Worm (Caenorhabditis elegans): ENCODE measurements around the gene C36A4.10.

The C36A4.10 gene

ce11 chrIII:3797180-3798026, 33.9 kb downstream of the C36A4.10 start (continued):
- no peak for TF ChIP-seq Y48G9A.11 (GFP tag; IDR thresholded peaks at IDR 0.05)
- TF ChIP-seq madf-5 (GFP tag; IDR thresholded peaks at IDR 0.05), result no peak
- TF ChIP-seq unc-62 (GFP tag; optimal IDR thresholded peaks at IDR 0.05 in 1 of 2), result peak in 1 of 2 experiments; percentile 95
- no peak for TF ChIP-seq unc-62 (tag; optimal IDR thresholded peaks at IDR 0.05)
- TF ChIP-seq vab-7 (GFP tag; IDR thresholded peaks at IDR 0.05), result no peak
- TF ChIP-seq snpc-1.2 (GFP tag; IDR thresholded peaks at IDR 0.05), result no peak
- TF ChIP-seq Y5F2A.4 (GFP tag; optimal IDR thresholded peaks at IDR 0.05), result no peak

ce11 chrIII:3795933-3796332, 35.3 kb downstream of the C36A4.10 start:
- peak; percentile 21 for TF ChIP-seq aha-1 (tag)
- TF ChIP-seq lin-1 (GFP tag; IDR thresholded peaks at IDR 0.05), result no peak
- peak in 1 of 2 experiments; percentile 34 for TF ChIP-seq unc-62 (GFP tag; optimal IDR thresholded peaks at IDR 0.05 in 1 of 2)
- TF ChIP-seq unc-62 (tag; optimal IDR thresholded peaks at IDR 0.05), result no peak

- peak; percentile 40 for TF ChIP-seq dpl-1 (GFP tag; optimal IDR thresholded peaks at IDR 0.05)
- TF ChIP-seq lim-7 (GFP tag; IDR thresholded peaks at IDR 0.05), result 0 out of 2 replicates have a peak, but pooled peaks have one; percentile 31
- peak; percentile 1 for TF ChIP-seq mep-1 (tag; optimal IDR thresholded peaks at IDR 0.05)
- TF ChIP-seq aha-1 (tag), result peak; percentile 49
- no peak for TF ChIP-seq nhr-102 (tag; optimal IDR thresholded peaks at IDR 0.05)
Observed at ce11 chrIII:3790855-3791254, 40.4 kb downstream of the C36A4.10 start.

ce11 chrIII:3789688-3790371, 41.5 kb downstream of the C36A4.10 start:
- TF ChIP-seq ama-1 (optimal IDR thresholded peaks at IDR 0.05), result peak; percentile 54
- no peak for TF ChIP-seq ZK546.5 (tag; optimal IDR thresholded peaks at IDR 0.05)
- no peak for TF ChIP-seq snpc-4 (tag; optimal IDR thresholded peaks at IDR 0.05)
- TF ChIP-seq daf-16 (GFP tag; optimal IDR thresholded peaks at IDR 0.05), result no peak
- TF ChIP-seq daf-16 (tag; optimal IDR thresholded peaks at IDR 0.05), result no peak
- TF ChIP-seq sdz-12 (GFP tag; optimal IDR thresholded peaks at IDR 0.05), result peak; percentile 34
- no peak for TF ChIP-seq F37D6.2 (tag; optimal IDR thresholded peaks at IDR 0.05)
- no peak for TF ChIP-seq ztf-11 (tag; optimal IDR thresholded peaks at IDR 0.05)
- TF ChIP-seq madf-5 (GFP tag; IDR thresholded peaks at IDR 0.05), result no peak
- 0 out of 2 replicates have a peak, but pooled peaks have one; percentile 6 for TF ChIP-seq arid-1 (GFP tag; conservative IDR thresholded peaks at IDR 0.05)
- TF ChIP-seq Y5F2A.4 (GFP tag; optimal IDR thresholded peaks at IDR 0.05), result no peak
- no peak for TF ChIP-seq mxl-3 (GFP tag; optimal IDR thresholded peaks at IDR 0.05)
- no peak for TF ChIP-seq hlh-30 (tag; optimal IDR thresholded peaks at IDR 0.05; ENCODE audit: insufficient read depth)
- TF ChIP-seq tra-1 (GFP tag; IDR thresholded peaks at IDR 0.05), result no peak
- TF ChIP-seq nhr-6 (tag; optimal IDR thresholded peaks at IDR 0.05), result no peak
- TF ChIP-seq ceh-44 (GFP tag; IDR thresholded peaks at IDR 0.05), result no peak
- no peak for TF ChIP-seq vab-7 (GFP tag; IDR thresholded peaks at IDR 0.05)
- peak; percentile 74; the same call in 1 of the 2 replicates for TF ChIP-seq zfp-3 (GFP tag; conservative IDR thresholded peaks at IDR 0.05)
- no peak for TF ChIP-seq unc-62 (GFP tag; optimal IDR thresholded peaks at IDR 0.05 in 1 of 2)
- TF ChIP-seq unc-62 (tag; optimal IDR thresholded peaks at IDR 0.05), result no peak
- TF ChIP-seq dmd-6 (GFP tag; IDR thresholded peaks at IDR 0.05), result no peak
- no peak for TF ChIP-seq nhr-111 (GFP tag; optimal IDR thresholded peaks at IDR 0.05)
- no peak for TF ChIP-seq F44E2.7 (GFP tag; IDR thresholded peaks at IDR 0.05)
- TF ChIP-seq snpc-1.2 (GFP tag; IDR thresholded peaks at IDR 0.05), result no peak
- TF ChIP-seq dmd-8 (GFP tag; IDR thresholded peaks at IDR 0.05), result no peak
- TF ChIP-seq daf-19 (GFP tag; conservative IDR thresholded peaks at IDR 0.05), result no peak
- TF ChIP-seq nhr-237 (tag; optimal IDR thresholded peaks at IDR 0.05), result no peak
- TF ChIP-seq saeg-2 (GFP tag; IDR thresholded peaks at IDR 0.05), result no peak
- no peak for TF ChIP-seq D1046.2 (GFP tag; IDR thresholded peaks at IDR 0.05)
- no peak for TF ChIP-seq nhr-76 (tag; optimal IDR thresholded peaks at IDR 0.05)
- TF ChIP-seq daf-8 (GFP tag; IDR thresholded peaks at IDR 0.05), result no peak
- no peak for TF ChIP-seq duxl-1 (tag; optimal IDR thresholded peaks at IDR 0.05; ENCODE audit: poor library complexity)
- no peak; the same call in 1 of the 2 replicates for TF ChIP-seq lin-38 (GFP tag; IDR thresholded peaks at IDR 0.05)
- no peak for TF ChIP-seq ztf-7 (tag; optimal IDR thresholded peaks at IDR 0.05)
- no peak for TF ChIP-seq R02D3.7 (tag; optimal IDR thresholded peaks at IDR 0.05)
- TF ChIP-seq F10B5.3 (tag; optimal IDR thresholded peaks at IDR 0.05), result no peak
